Fruit fly (Drosophila melanogaster): ENCODE results near the gene CG7829.

DNA sequence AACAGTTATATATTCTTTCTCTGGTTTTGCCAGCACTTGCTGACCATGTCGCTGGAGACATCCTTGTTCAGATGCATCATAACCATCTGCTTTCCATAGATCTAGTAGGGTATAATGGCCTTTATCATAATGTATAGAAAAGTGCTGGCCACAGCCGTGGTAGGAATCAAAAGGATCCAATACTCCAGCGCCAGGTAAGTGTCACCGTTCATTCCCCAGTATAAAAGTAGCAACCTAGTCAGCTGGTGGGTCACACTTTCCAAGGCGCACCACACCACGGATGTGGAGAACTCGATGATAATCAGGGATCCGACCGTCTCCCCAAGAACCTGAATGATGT lies 18.1 kb upstream of the CG7829 start, which contains the start of gene Prtl99C:
- TF ChIP-seq CG8478 (optimal IDR thresholded peaks at IDR 0.05) (no peak), CTCF (optimal IDR thresholded peaks at IDR 0.05) (no peak)

All from S2 (cell line).